Fruit fly (Drosophila melanogaster): ENCODE results near the gene CG5906.

Gene CG5906

dm6 chr3L:11832360-11833295 lies 38.5 kb downstream of the CG5906 start:
- TF ChIP-seq CG17801 (GFP tag; optimal IDR thresholded peaks at IDR 0.05; ENCODE audit: partially characterized antibody): no peak

dm6 chr3L:11831199-11831598 lies 39.9 kb downstream of the CG5906 start:
- TF ChIP-seq CG17801 (GFP tag; optimal IDR thresholded peaks at IDR 0.05; ENCODE audit: partially characterized antibody): no peak

dm6 chr3L:11828730-11829129 lies 42.4 kb downstream of the CG5906 start, which contains the start of gene CG7264:
Gene CG7264, plus strand, starts transcription at chr3L:11829030.
- TF ChIP-seq CG17801 (GFP tag; optimal IDR thresholded peaks at IDR 0.05; ENCODE audit: partially characterized antibody): no peak

- TF ChIP-seq CG17801 (GFP tag; optimal IDR thresholded peaks at IDR 0.05; ENCODE audit: partially characterized antibody): no peak
These were observed 45.4 kb downstream of the CG5906 start, which contains the start of gene CG32095 for dm6 chr3L:11825560-11826153. Gene CG32095, minus strand, starts transcription at chr3L:11825732.

- TF ChIP-seq CG17801 (GFP tag; optimal IDR thresholded peaks at IDR 0.05; ENCODE audit: partially characterized antibody): peak; percentile 37
These were observed 48.4 kb downstream of the CG5906 start, which contains the start of gene RpL10Ab for dm6 chr3L:11822446-11823334. Gene RpL10Ab, plus strand, starts transcription at chr3L:11822851.

- no peak for TF ChIP-seq CG17801 (GFP tag; optimal IDR thresholded peaks at IDR 0.05; ENCODE audit: partially characterized antibody)
These were observed 49.2 kb downstream of the CG5906 start, which contains the start of the genes CG11597 and CG5946 for dm6 chr3L:11821723-11822445. Gene CG11597, minus strand, starts transcription at chr3L:11822275. Gene CG5946, minus strand, starts transcription at chr3L:11822275.

Data from ovary, adult (tissue).